Fruit fly (Drosophila melanogaster): Measurements from ENCODE around the gene CG5391.

The CG5391 gene

DNA sequence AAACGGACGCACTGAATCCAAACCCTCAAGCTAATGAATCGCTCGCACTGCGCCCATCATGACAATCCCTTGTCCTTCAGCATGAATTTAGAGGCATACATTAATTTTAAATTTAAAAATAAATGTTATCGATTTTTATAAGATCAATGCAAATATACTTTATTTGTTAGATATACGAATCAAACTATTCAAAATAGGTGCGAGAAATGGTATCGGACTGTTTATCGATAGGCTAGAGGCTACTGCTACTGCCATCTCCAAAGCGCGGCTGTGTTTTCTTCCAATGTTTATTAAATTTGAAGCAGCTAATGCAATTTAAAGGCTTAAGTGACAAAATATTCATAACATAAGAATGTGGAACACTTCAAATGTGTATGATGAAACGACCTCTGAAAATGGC is 47.1 kb upstream of the CG5391 start, which contains the start of gene CG43342 (continued):
- TF ChIP-seq stwl (tag; optimal IDR thresholded peaks at IDR 0.05): peak; percentile 73
- peak; percentile 75 for TF ChIP-seq CG16813 (GFP tag; IDR thresholded peaks at IDR 0.05; ENCODE audit: partially characterized antibody)
- TF ChIP-seq Pdp1 (GFP tag; optimal IDR thresholded peaks at IDR 0.05): no peak
- TF ChIP-seq CG18764 (GFP tag; optimal IDR thresholded peaks at IDR 0.05): no peak
- TF ChIP-seq CG1602 (GFP tag; optimal IDR thresholded peaks at IDR 0.05): no peak
- TF ChIP-seq sna (GFP tag; IDR thresholded peaks at IDR 0.05; ENCODE audit: partially characterized antibody): peak; percentile 81
- no peak for TF ChIP-seq CG9797 (GFP tag; optimal IDR thresholded peaks at IDR 0.05)
- peak; percentile 17; the same call in 1 of the 2 replicates for TF ChIP-seq vvl (GFP tag; IDR thresholded peaks at IDR 0.05)
- TF ChIP-seq trh (GFP tag; optimal IDR thresholded peaks at IDR 0.05): no peak
- no peak for TF ChIP-seq CG15073 (GFP tag; optimal IDR thresholded peaks at IDR 0.05)
- TF ChIP-seq Hr3 (GFP tag; optimal IDR thresholded peaks at IDR 0.05): no peak
- no peak for TF ChIP-seq abd-A (tag; optimal IDR thresholded peaks at IDR 0.05)
- TF ChIP-seq Six4 (GFP tag; optimal IDR thresholded peaks at IDR 0.05): no peak
- TF ChIP-seq psq (GFP tag; optimal IDR thresholded peaks at IDR 0.05): no peak
- TF ChIP-seq Myb (GFP tag; optimal IDR thresholded peaks at IDR 0.05): no peak
- peak; percentile 37 for TF ChIP-seq CG1603 (tag; optimal IDR thresholded peaks at IDR 0.05)
- no peak for TF ChIP-seq wek (GFP tag; optimal IDR thresholded peaks at IDR 0.05)
- TF ChIP-seq CTCF (GFP tag; optimal IDR thresholded peaks at IDR 0.05): no peak
- no peak for TF ChIP-seq kah (GFP tag; optimal IDR thresholded peaks at IDR 0.05)
- TF ChIP-seq caup (GFP tag; optimal IDR thresholded peaks at IDR 0.05; ENCODE audit: severe bottlenecking): no peak
- peak; percentile 69 for TF ChIP-seq sens (GFP tag)
- TF ChIP-seq run (tag; optimal IDR thresholded peaks at IDR 0.05): no peak
- no peak for TF ChIP-seq Jarid2 (GFP tag; optimal IDR thresholded peaks at IDR 0.05)
- no peak for TF ChIP-seq odd (GFP tag; optimal IDR thresholded peaks at IDR 0.05)
- peak; percentile 77 for TF ChIP-seq amos (GFP tag; IDR thresholded peaks at IDR 0.05; ENCODE audit: partially characterized antibody)
- no peak for TF ChIP-seq pita (GFP tag; optimal IDR thresholded peaks at IDR 0.05)
- no peak for TF ChIP-seq tin (GFP tag; optimal IDR thresholded peaks at IDR 0.05)
- TF ChIP-seq MBD-R2 (GFP tag; IDR thresholded peaks at IDR 0.05): peak; percentile 59
- TF ChIP-seq bbx (GFP tag; IDR thresholded peaks at IDR 0.05; ENCODE audit: partially characterized antibody): peak; percentile 84
- no peak for TF ChIP-seq CG1024 (GFP tag; IDR thresholded peaks at IDR 0.05)
- no peak for TF ChIP-seq CG10959 (GFP tag; IDR thresholded peaks at IDR 0.05)
- no peak for TF ChIP-seq Hsf (GFP tag; optimal IDR thresholded peaks at IDR 0.05)
- no peak for TF ChIP-seq HLH54F (GFP tag; optimal IDR thresholded peaks at IDR 0.05)
- TF ChIP-seq CG14050 (GFP tag; IDR thresholded peaks at IDR 0.05): no peak
- no peak for TF ChIP-seq dmrt99B (tag; optimal IDR thresholded peaks at IDR 0.05)

dm6 chr3R:22379942-22380341 is 46.0 kb upstream of the CG5391 start, which contains the start of gene CG34149:
Gene CG34149 (plus strand): TSS chr3R:22380128.
- TF ChIP-seq HmgD (GFP tag; optimal IDR thresholded peaks at IDR 0.05) (no peak), Dek (tag; optimal IDR thresholded peaks at IDR 0.05) (no peak), pzg (GFP tag; optimal IDR thresholded peaks at IDR 0.05) (peak; percentile 28), aop (GFP tag; IDR thresholded peaks at IDR 0.05) (no peak), CG31388 (GFP tag; optimal IDR thresholded peaks at IDR 0.05) (no peak), stwl (tag; optimal IDR thresholded peaks at IDR 0.05) (peak; percentile 48), CG17186 (GFP tag; optimal IDR thresholded peaks at IDR 0.05) (no peak), Kr (GFP tag; optimal IDR thresholded peaks at IDR 0.05) (no peak), CG2116 (GFP tag; optimal IDR thresholded peaks at IDR 0.05) (peak; percentile 18), Vsx1 (GFP tag; optimal IDR thresholded peaks at IDR 0.05) (no peak), Tbp (GFP tag; optimal IDR thresholded peaks at IDR 0.05) (no peak), stc (GFP tag; IDR thresholded peaks at IDR 0.05) (no peak), al (GFP tag; IDR thresholded peaks at IDR 0.05) (no peak), HmgZ (tag; optimal IDR thresholded peaks at IDR 0.05) (no peak), tna (GFP tag; IDR thresholded peaks at IDR 0.05; ENCODE audit: partially characterized antibody) (no peak; the same call in 1 of the 2 replicates), chm (GFP tag; IDR thresholded peaks at IDR 0.05) (no peak), row (GFP tag; IDR thresholded peaks at IDR 0.05) (no peak), CG7745 (tag; optimal IDR thresholded peaks at IDR 0.05) (no peak), ems (GFP tag; optimal IDR thresholded peaks at IDR 0.05) (no peak), nerfin-2 (GFP tag; IDR thresholded peaks at IDR 0.05; ENCODE audit: partially characterized antibody) (peak; percentile 58)

Measured in whole organism, embryonic.